Fruit fly (Drosophila melanogaster) whole organism, embryonic: Measurements from ENCODE around the gene tbrd-1.

Experiments
- Bdp1 ChIP-seq: fragments of 200-800 bp; sonication (Bioruptor generic); optimal IDR thresholded peaks from 3 replicates; lab custom pipeline; 2016; ENCODE audit warnings: missing biosample characterization, missing genetic modification characterization
- CG11504 ChIP-seq: fragments of 200-800 bp; sonication (Bioruptor generic); optimal IDR thresholded peaks from 3 replicates; lab custom pipeline; 2019; ENCODE audit warnings: missing biosample characterization, mild to moderate bottlenecking, missing genetic modification characterization, moderate library complexity
- CG11695 ChIP-seq: fragments of 200-800 bp; sonication (Bioruptor generic); IDR thresholded peaks from 3 replicates; pipeline ENCODE4 v1.3.6; 2022; ENCODE audit warnings: missing biosample characterization, missing genetic modification characterization
- CG11723 ChIP-seq: fragments of 200-800 bp; sonication (Bioruptor generic); optimal IDR thresholded peaks from 2 replicates; lab custom pipeline; 2017; ENCODE audit warnings: missing biosample characterization, mild to moderate bottlenecking, missing genetic modification characterization
- CG12391 ChIP-seq: fragments of 200-800 bp; sonication (Bioruptor generic); optimal IDR thresholded peaks from 3 replicates; lab custom pipeline; 2018; ENCODE audit warnings: missing biosample characterization, mild to moderate bottlenecking, missing genetic modification characterization, moderate library complexity
- CG13123 ChIP-seq: fragments of 200-800 bp; sonication (Bioruptor generic); optimal IDR thresholded peaks from 2 replicates; lab custom pipeline; 2016; ENCODE audit warnings: missing biosample characterization, missing genetic modification characterization
- CG13296 ChIP-seq: fragments of 200-800 bp; sonication (Bioruptor generic); optimal IDR thresholded peaks from 3 replicates; lab custom pipeline; 2018; ENCODE audit warnings: missing biosample characterization, mild to moderate bottlenecking, missing genetic modification characterization
- CG15696 ChIP-seq: fragments of 200-800 bp; sonication (Bioruptor generic); optimal IDR thresholded peaks from 2 replicates; lab custom pipeline; 2019; ENCODE audit warnings: missing biosample characterization, mild to moderate bottlenecking, missing genetic modification characterization, moderate library complexity
- CG18599 ChIP-seq: fragments of 200-800 bp; sonication (Bioruptor generic); optimal IDR thresholded peaks from 3 replicates; lab custom pipeline; 2017; ENCODE audit warnings: missing biosample characterization, missing genetic modification characterization, mild to moderate bottlenecking, moderate library complexity, missing genetic modification reagents
- CG2120 ChIP-seq: fragments of 200-800 bp; sonication (Bioruptor generic); optimal IDR thresholded peaks from 3 replicates; lab custom pipeline; 2016; ENCODE audit warnings: missing biosample characterization, missing genetic modification characterization
- CG2678 ChIP-seq: fragments of 200-800 bp; sonication (Bioruptor generic); optimal IDR thresholded peaks from 3 replicates; lab custom pipeline; 2019; ENCODE audit warnings: missing biosample characterization, mild to moderate bottlenecking, missing genetic modification characterization, moderate library complexity
- CG31441 ChIP-seq: fragments of 200-800 bp; sonication (Bioruptor generic); IDR thresholded peaks from 2 replicates; pipeline ENCODE4 v1.3.6; 2022; ENCODE audit warnings: missing biosample characterization, missing genetic modification characterization
- CG32532 ChIP-seq: fragments of 200-800 bp; sonication (Bioruptor generic); IDR thresholded peaks from 2 replicates; pipeline ENCODE4 v1.3.6; 2022; ENCODE audit warnings: missing biosample characterization, missing genetic modification characterization
- CG3407 ChIP-seq: fragments of 200-800 bp; sonication (Bioruptor generic); optimal IDR thresholded peaks from 2 replicates; lab custom pipeline; 2018; ENCODE audit warnings: missing biosample characterization, mild to moderate bottlenecking, missing genetic modification characterization
- CG34422 ChIP-seq: fragments of 200-800 bp; sonication (Bioruptor generic); IDR thresholded peaks from 3 replicates; pipeline ENCODE4 v1.3.6; 2022; ENCODE audit warnings: missing biosample characterization, missing genetic modification characterization
- CG4424 ChIP-seq: fragments of 200-800 bp; sonication (Bioruptor generic); optimal IDR thresholded peaks from 3 replicates; lab custom pipeline; 2016; ENCODE audit warnings: missing biosample characterization, missing genetic modification characterization
- CG4617 ChIP-seq: fragments of 200-800 bp; sonication (Bioruptor generic); optimal IDR thresholded peaks from 3 replicates; lab custom pipeline; 2016; ENCODE audit warnings: missing biosample characterization, missing genetic modification characterization, borderline replicate concordance
- CG6654 ChIP-seq: fragments of 200-800 bp; sonication (Bioruptor generic); optimal IDR thresholded peaks from 2 replicates; lab custom pipeline; 2017; ENCODE audit warnings: missing biosample characterization, mild to moderate bottlenecking, missing genetic modification characterization
- CG6765 ChIP-seq: fragments of 200-800 bp; sonication (Bioruptor generic); optimal IDR thresholded peaks from 3 replicates; lab custom pipeline; 2017; ENCODE audit warnings: missing biosample characterization, mild to moderate bottlenecking, missing genetic modification characterization
- CG7357 ChIP-seq: fragments of 200-800 bp; sonication (Bioruptor generic); IDR thresholded peaks from 3 replicates; pipeline ENCODE4 v1.3.6; 2022; ENCODE audit warnings: missing biosample characterization, missing genetic modification characterization
- CG7987 ChIP-seq: fragments of 200-800 bp; sonication (Bioruptor generic); optimal IDR thresholded peaks from 2 replicates; lab custom pipeline; 2018; ENCODE audit warnings: missing biosample characterization, mild to moderate bottlenecking, missing genetic modification characterization, moderate library complexity
- CG8924 ChIP-seq: fragments of 200-800 bp; optimal IDR thresholded peaks from 3 replicates; lab custom pipeline; 2019; ENCODE audit warnings: missing biosample characterization, mild to moderate bottlenecking, missing genetic modification characterization, moderate library complexity
- CG9727 ChIP-seq: fragments of 200-800 bp; sonication (Bioruptor generic); optimal IDR thresholded peaks from 3 replicates; lab custom pipeline; 2017; ENCODE audit warnings: missing biosample characterization, mild to moderate bottlenecking, missing genetic modification characterization
- CoRest ChIP-seq: fragments of 200-800 bp; sonication (Bioruptor generic); optimal IDR thresholded peaks from 3 replicates; lab custom pipeline; 2018; ENCODE audit warnings: missing biosample characterization, mild to moderate bottlenecking, missing genetic modification characterization, moderate library complexity
- Dbx ChIP-seq: fragments of 200-800 bp; sonication (Bioruptor generic); IDR thresholded peaks from 3 replicates; pipeline ENCODE4 v1.3.6; 2022; ENCODE audit warnings: missing biosample characterization, missing genetic modification characterization
- Dip2 ChIP-seq: fragments of 200-800 bp; sonication (Bioruptor generic); IDR thresholded peaks from 2 replicates; pipeline ENCODE4 v1.3.6; 2022; ENCODE audit warnings: missing biosample characterization, missing genetic modification characterization
- Doc2 ChIP-seq: fragments of 200-800 bp; sonication (Bioruptor generic); IDR thresholded peaks from 2 replicates; pipeline ENCODE4 v1.3.6; 2022; ENCODE audit warnings: missing biosample characterization, missing genetic modification characterization
- Eip74EF ChIP-seq, 2 experiments: fragments of 200-800 bp in 1 of 2; fragments of >200 bp in 1 of 2; sonication (Bioruptor generic) in 1 of 2; optimal IDR thresholded peaks; 2 replicates each; lab custom pipeline; 2017 to 2019; ENCODE audit warnings: missing biosample characterization in 2 of 2, missing genetic modification characterization in 2 of 2, mild to moderate bottlenecking in 1 of 2, moderate library complexity in 1 of 2
- Fer3 ChIP-seq: fragments of 200-800 bp; sonication (Bioruptor generic); optimal IDR thresholded peaks from 2 replicates; lab custom pipeline; 2018; ENCODE audit warnings: missing biosample characterization, mild to moderate bottlenecking, missing genetic modification characterization, moderate library complexity
- GATAe ChIP-seq: fragments of 200-800 bp; sonication (Bioruptor generic); conservative IDR thresholded peaks from 2 replicates; pipeline ENCODE4 v1.3.6; 2022; ENCODE audit warnings: missing biosample characterization, missing genetic modification characterization
- Hr51 ChIP-seq, 2 experiments: fragments of 200-800 bp; sonication (Bioruptor generic); optimal IDR thresholded peaks; 2 replicates in 1 of 2; 3 replicates in 1 of 2; lab custom pipeline; 2016 to 2018; ENCODE audit warnings: missing biosample characterization in 2 of 2, missing genetic modification characterization in 2 of 2, mild to moderate bottlenecking in 1 of 2, moderate library complexity in 1 of 2
- Mrtf ChIP-seq: fragments of 200-800 bp; sonication (Bioruptor generic); IDR thresholded peaks from 3 replicates; pipeline ENCODE4 v1.3.6; 2022; ENCODE audit warnings: missing biosample characterization, missing genetic modification characterization
- Nf-YC ChIP-seq: fragments of 200-800 bp; optimal IDR thresholded peaks from 3 replicates; lab custom pipeline; 2019; ENCODE audit warnings: missing biosample characterization, mild to moderate bottlenecking, missing genetic modification characterization, moderate library complexity
- Ptx1 ChIP-seq: fragments of 200-800 bp; sonication (Bioruptor generic); IDR thresholded peaks from 2 replicates; pipeline ENCODE4 v1.3.6; 2022; ENCODE audit warnings: missing biosample characterization, missing genetic modification characterization
- bigmax ChIP-seq: fragments of 200-800 bp; sonication (Bioruptor generic); optimal IDR thresholded peaks from 2 replicates; lab custom pipeline; 2018; ENCODE audit warnings: missing biosample characterization, mild to moderate bottlenecking, missing genetic modification characterization
- chinmo ChIP-seq: fragments of 200-800 bp; sonication (Bioruptor generic); IDR thresholded peaks from 4 replicates; pipeline ENCODE4 v1.3.6; 2022; ENCODE audit warnings: missing biosample characterization, missing genetic modification characterization; ENCODE audit not compliant: partially characterized antibody
- corto ChIP-seq: fragments of 200-800 bp; sonication (Bioruptor generic); optimal IDR thresholded peaks from 2 replicates; lab custom pipeline; 2016; ENCODE audit warnings: missing biosample characterization, mild to moderate bottlenecking, missing genetic modification characterization, moderate library complexity
- cwo ChIP-seq: fragments of 200-800 bp; sonication (Bioruptor generic); optimal IDR thresholded peaks from 3 replicates; lab custom pipeline; 2017; ENCODE audit warnings: missing biosample characterization, missing genetic modification characterization, mild to moderate bottlenecking, moderate library complexity, missing genetic modification reagents
- dmrt11E ChIP-seq: fragments of 200-800 bp; sonication (Bioruptor generic); optimal IDR thresholded peaks from 3 replicates; lab custom pipeline; 2018; ENCODE audit warnings: missing biosample characterization, mild to moderate bottlenecking, missing genetic modification characterization, moderate library complexity
- ftz-f1 ChIP-seq: fragments of 200-800 bp; sonication (Bioruptor generic); optimal IDR thresholded peaks from 2 replicates; lab custom pipeline; 2016; ENCODE audit warnings: missing biosample characterization, missing genetic modification characterization
- kah ChIP-seq: fragments of 200-800 bp; sonication (Bioruptor generic); optimal IDR thresholded peaks from 2 replicates; lab custom pipeline; 2018; ENCODE audit warnings: missing biosample characterization, mild to moderate bottlenecking, missing genetic modification characterization
- nom ChIP-seq: fragments of 200-800 bp; sonication (Bioruptor generic); optimal IDR thresholded peaks from 2 replicates; lab custom pipeline; 2017; ENCODE audit warnings: missing biosample characterization, missing genetic modification characterization, mild to moderate bottlenecking, moderate library complexity, missing genetic modification reagents
- psq ChIP-seq: fragments of 200-800 bp; sonication (Bioruptor generic); optimal IDR thresholded peaks from 2 replicates; lab custom pipeline; 2017; ENCODE audit warnings: missing biosample characterization, missing genetic modification characterization
- row ChIP-seq: fragments of 200-800 bp; sonication (Bioruptor generic); IDR thresholded peaks from 3 replicates; pipeline ENCODE4 v1.3.6; 2022; ENCODE audit warnings: missing biosample characterization, missing genetic modification characterization
- sob ChIP-seq: fragments of 200-800 bp; sonication (Bioruptor generic); IDR thresholded peaks from 2 replicates; pipeline ENCODE4 v1.3.6; 2022; ENCODE audit warnings: missing biosample characterization, missing genetic modification characterization
- ttk ChIP-seq: fragments of 200-800 bp; sonication (Bioruptor generic); IDR thresholded peaks from 2 replicates; pipeline ENCODE4 v2.1.2; 2022; ENCODE audit warnings: missing biosample characterization, missing genetic modification characterization
- tup ChIP-seq: fragments of 200-800 bp; sonication (Bioruptor generic); optimal IDR thresholded peaks from 2 replicates; lab custom pipeline; 2016; ENCODE audit warnings: missing biosample characterization, mild to moderate bottlenecking, missing genetic modification characterization, moderate library complexity
- vnd ChIP-seq: fragments of 200-800 bp; sonication (Bioruptor generic); IDR thresholded peaks from 3 replicates; pipeline ENCODE4 v1.3.6; 2022; ENCODE audit warnings: missing biosample characterization, missing genetic modification characterization; ENCODE audit not compliant: partially characterized antibody
- vvl ChIP-seq: fragments of 200-800 bp; sonication (Bioruptor generic); IDR thresholded peaks from 2 replicates; pipeline ENCODE4 v1.3.6; 2022; ENCODE audit warnings: missing biosample characterization, missing genetic modification characterization
- wdn ChIP-seq: fragments of 200-800 bp; sonication (Bioruptor generic); IDR thresholded peaks from 2 replicates; pipeline ENCODE4 v1.3.6; 2022; ENCODE audit warnings: missing biosample characterization, missing genetic modification characterization

tbrd-1 gene

DNA sequence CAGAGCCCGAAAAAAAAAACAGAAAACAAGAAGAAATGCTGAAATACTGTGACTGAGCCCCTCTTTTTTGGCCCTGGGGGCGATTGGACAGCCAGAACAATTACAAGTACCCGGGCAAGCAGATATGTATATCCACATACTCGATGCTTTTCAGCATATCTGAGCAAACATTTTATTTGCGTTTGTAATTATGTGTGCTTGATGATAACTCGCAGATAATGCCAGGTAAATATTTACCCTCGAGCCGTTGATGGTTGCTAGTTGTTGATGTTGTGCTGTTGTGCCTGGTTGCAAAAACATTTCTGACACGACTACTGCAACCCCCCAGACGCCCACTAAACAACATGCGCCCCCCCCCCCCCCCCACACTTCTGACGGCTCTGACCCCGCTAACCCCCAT lies 26.0 kb upstream of the tbrd-1 start (continued):
- no peak for TF ChIP-seq CG12391 (tag; lab: Kevin White, UChicago)
- no peak for TF ChIP-seq CG4617 (GFP tag; lab: Kevin White, UChicago)
- TF ChIP-seq CG13123 = peak; percentile 8
- TF ChIP-seq ftz-f1 (GFP tag; lab: Kevin White, UChicago) = no peak
- no peak for TF ChIP-seq Doc2
- peak; percentile 38 for TF ChIP-seq CG8924
- TF ChIP-seq sob = peak; percentile 63; the same call in 1 of the 2 replicates
- TF ChIP-seq Mrtf (GFP tag; lab: Robert Waterston, UW) = no peak
- TF ChIP-seq CG32532 = no peak
- TF ChIP-seq kah (GFP tag; lab: Kevin White, UChicago) = peak; percentile 55
- 0 out of 3 replicates have a peak, but pooled peaks have one; percentile 14 for TF ChIP-seq CG7357 (GFP tag; lab: Robert Waterston, UW)
- TF ChIP-seq CG3407 (GFP tag; lab: Kevin White, UChicago) = peak; percentile 43
- TF ChIP-seq vvl (GFP tag; lab: Robert Waterston, UW) = no peak
- TF ChIP-seq chinmo (GFP tag; lab: Robert Waterston, UW) = 0 out of 4 replicates have a peak, but pooled peaks have one; percentile 39
- 0 out of 2 replicates have a peak, but pooled peaks have one; percentile 26 for TF ChIP-seq wdn (GFP tag; lab: Robert Waterston, UW)
- TF ChIP-seq CG15696 (tag; lab: Kevin White, UChicago) = peak; percentile 29
- TF ChIP-seq CG11695 (GFP tag; lab: Robert Waterston, UW) = peak; percentile 40; the same call in 1 of the 3 replicates
- TF ChIP-seq Nf-YC (tag; lab: Kevin White, UChicago) = peak; percentile 26
- TF ChIP-seq cwo = peak; percentile 40
- no peak for TF ChIP-seq Dip2 (GFP tag; lab: Robert Waterston, UW)
- no peak for TF ChIP-seq row (GFP tag; lab: Robert Waterston, UW)
- TF ChIP-seq Hr51 (GFP tag; optimal IDR thresholded peaks at IDR 0.05; lab: Kevin White, UChicago) = peak in 1 of 2 experiments; percentile 25
- TF ChIP-seq CG34422 (GFP tag; lab: Robert Waterston, UW) = no peak; the same call in 2 of the 3 replicates
- TF ChIP-seq CG31441 (GFP tag; lab: Robert Waterston, UW) = peak; percentile 48; the same call in 1 of the 2 replicates
- TF ChIP-seq Eip74EF (GFP tag; optimal IDR thresholded peaks at IDR 0.05; lab: Kevin White, UChicago) = peak in 1 of 2 experiments; percentile 28
- TF ChIP-seq CG11723 (GFP tag; lab: Kevin White, UChicago) = peak; percentile 46
- TF ChIP-seq CoRest (tag; lab: Kevin White, UChicago) = peak; percentile 19
- no peak for TF ChIP-seq vnd (GFP tag; lab: Robert Waterston, UW)
- TF ChIP-seq CG6765 (GFP tag; lab: Kevin White, UChicago) = peak; percentile 75
- peak; percentile 37 for TF ChIP-seq bigmax (GFP tag; lab: Kevin White, UChicago)
- no peak for TF ChIP-seq corto
- no peak for TF ChIP-seq ttk (GFP tag; lab: Robert Waterston, UW)
- peak; percentile 80 for TF ChIP-seq CG7987 (GFP tag; lab: Kevin White, UChicago)
- peak; percentile 25 for TF ChIP-seq CG11504
- TF ChIP-seq dmrt11E (tag; lab: Kevin White, UChicago) = no peak
- TF ChIP-seq CG2120 (GFP tag; lab: Kevin White, UChicago) = no peak
- peak; percentile 48 for TF ChIP-seq CG9727 (GFP tag; lab: Kevin White, UChicago)
- no peak for TF ChIP-seq CG4424
- no peak for TF ChIP-seq psq (GFP tag; lab: Kevin White, UChicago)
- TF ChIP-seq Ptx1 = no peak
- peak; percentile 74 for TF ChIP-seq CG18599 (GFP tag; lab: Kevin White, UChicago)
- TF ChIP-seq GATAe (GFP tag; lab: Robert Waterston, UW) = no peak
- peak; percentile 38 for TF ChIP-seq nom (GFP tag; lab: Kevin White, UChicago)
- TF ChIP-seq CG13296 = peak; percentile 88
- no peak for TF ChIP-seq Dbx (GFP tag; lab: Robert Waterston, UW)
- TF ChIP-seq CG2678 (tag; lab: Kevin White, UChicago) = peak; percentile 74
- no peak for TF ChIP-seq tup (GFP tag; lab: Kevin White, UChicago)
- peak; percentile 51 for TF ChIP-seq Fer3 (tag; lab: Kevin White, UChicago)
- TF ChIP-seq Bdp1 (GFP tag; lab: Kevin White, UChicago) = no peak
- no peak for TF ChIP-seq CG6654 (GFP tag; lab: Kevin White, UChicago)
